Comparison of ENCODE assay signal across 1 fruit fly cellular context in genomic region chrX:6976364-6976763, dm6.
TF ChIP-seq lines count a peak whose summit lies in the region.

No protein-coding gene starts in this region.

TF ChIP-seq in whole organism, prepupa, 60 proteins besides CTCF, POLR2A, EP300 and RAD21 (continued from another document):
- TF ChIP-seq topi (GFP tag; optimal IDR thresholded peaks at IDR 0.05; lab: Kevin White, UChicago) = peak; percentile 36
- no peak for TF ChIP-seq CG11762 (GFP tag; optimal IDR thresholded peaks at IDR 0.05; lab: Kevin White, UChicago; ENCODE audit: insufficient read depth)
- TF ChIP-seq cyc (GFP tag; optimal IDR thresholded peaks at IDR 0.05; lab: Kevin White, UChicago) = peak; percentile 2
- TF ChIP-seq esn (GFP tag; optimal IDR thresholded peaks at IDR 0.05; lab: Kevin White, UChicago) = peak; percentile 50
- no peak for TF ChIP-seq Hr38 (GFP tag; optimal IDR thresholded peaks at IDR 0.05; lab: Kevin White, UChicago)
- peak; percentile 0 for TF ChIP-seq CG8632 (GFP tag; optimal IDR thresholded peaks at IDR 0.05; lab: Kevin White, UChicago)
- TF ChIP-seq CG16779 (tag; optimal IDR thresholded peaks at IDR 0.05; lab: Kevin White, UChicago) = no peak
- peak; percentile 20 for TF ChIP-seq CG1621 (tag; optimal IDR thresholded peaks at IDR 0.05; lab: Kevin White, UChicago)
- no peak for TF ChIP-seq fkh (GFP tag; optimal IDR thresholded peaks at IDR 0.05; lab: Kevin White, UChicago)
- no peak for TF ChIP-seq CG34406 (GFP tag; optimal IDR thresholded peaks at IDR 0.05; lab: Kevin White, UChicago)
- peak; percentile 49 for TF ChIP-seq CG3919 (GFP tag; optimal IDR thresholded peaks at IDR 0.05; lab: Kevin White, UChicago)
- TF ChIP-seq Ets21C (GFP tag; optimal IDR thresholded peaks at IDR 0.05; lab: Kevin White, UChicago) = no peak
- peak; percentile 24 for TF ChIP-seq CG6808 (GFP tag; optimal IDR thresholded peaks at IDR 0.05; lab: Kevin White, UChicago)
- TF ChIP-seq Smox (GFP tag; optimal IDR thresholded peaks at IDR 0.05; lab: Kevin White, UChicago) = peak; percentile 24
- peak; percentile 24 for TF ChIP-seq CG6792 (GFP tag; optimal IDR thresholded peaks at IDR 0.05; lab: Kevin White, UChicago)
- no peak for TF ChIP-seq CG9139 (GFP tag; optimal IDR thresholded peaks at IDR 0.05; lab: Kevin White, UChicago)
- peak; percentile 28 for TF ChIP-seq CG10631 (GFP tag; optimal IDR thresholded peaks at IDR 0.05; lab: Kevin White, UChicago)
- TF ChIP-seq CG8319 (GFP tag; optimal IDR thresholded peaks at IDR 0.05; lab: Kevin White, UChicago) = no peak
- TF ChIP-seq Eip78C (GFP tag; lab: Kevin White, UChicago) = peak; percentile 79
- TF ChIP-seq Sox15 (GFP tag; optimal IDR thresholded peaks at IDR 0.05; lab: Kevin White, UChicago) = no peak
- peak; percentile 37 for TF ChIP-seq CG10669 (GFP tag; optimal IDR thresholded peaks at IDR 0.05; lab: Kevin White, UChicago)
- TF ChIP-seq fd85E (GFP tag; optimal IDR thresholded peaks at IDR 0.05; lab: Kevin White, UChicago) = no peak
- TF ChIP-seq CG7368 (GFP tag; optimal IDR thresholded peaks at IDR 0.05; lab: Kevin White, UChicago) = peak; percentile 6
- TF ChIP-seq Hr39 (GFP tag; optimal IDR thresholded peaks at IDR 0.05; lab: Kevin White, UChicago) = peak; percentile 31
- TF ChIP-seq Gug (GFP tag; IDR thresholded peaks at IDR 0.05; lab: Robert Waterston, UW) = no peak
- TF ChIP-seq Ets96B (tag; optimal IDR thresholded peaks at IDR 0.05; lab: Kevin White, UChicago) = peak; percentile 38
- TF ChIP-seq svp (GFP tag; lab: Kevin White, UChicago) = peak; percentile 76
- TF ChIP-seq vri (GFP tag; optimal IDR thresholded peaks at IDR 0.05; lab: Kevin White, UChicago) = peak; percentile 12
- TF ChIP-seq Lpt (GFP tag; optimal IDR thresholded peaks at IDR 0.05; lab: Kevin White, UChicago) = no peak
- no peak for TF ChIP-seq CG4318 (GFP tag; optimal IDR thresholded peaks at IDR 0.05; lab: Kevin White, UChicago)
- TF ChIP-seq Hr4 (GFP tag; optimal IDR thresholded peaks at IDR 0.05; lab: Kevin White, UChicago) = peak; percentile 18
- peak in 1 of 2 experiments; percentile 52 for TF ChIP-seq ss (GFP tag; optimal IDR thresholded peaks at IDR 0.05; lab: Kevin White, UChicago)
- peak; percentile 21 for TF ChIP-seq Eip75B (GFP tag; optimal IDR thresholded peaks at IDR 0.05; lab: Kevin White, UChicago)
- TF ChIP-seq eg (GFP tag; IDR thresholded peaks at IDR 0.05; lab: Robert Waterston, UW) = peak; percentile 28; the same call in 1 of the 3 replicates
- TF ChIP-seq Met (GFP tag; optimal IDR thresholded peaks at IDR 0.05; lab: Kevin White, UChicago) = peak; percentile 47
- TF ChIP-seq Sox102F (GFP tag; optimal IDR thresholded peaks at IDR 0.05; lab: Kevin White, UChicago) = no peak
